Worm (Caenorhabditis elegans) whole organism, mixed stage, embryonic: ENCODE data around the gene C37C3.11.

ENCODE experiments used
- nhr-12 ChIP-seq: fragments of 150-350 bp; optimal IDR thresholded peaks from 2 replicates; lab custom pipeline; 2014; ENCODE audit warnings: missing biosample characterization, missing genetic modification characterization
- nhr-76 ChIP-seq: sonication (generic microtip); optimal IDR thresholded peaks from 2 replicates; lab custom pipeline; 2017; ENCODE audit warnings: missing biosample characterization, missing genetic modification characterization

- no peak for TF ChIP-seq nhr-12 (tag; lab: Kevin White, UChicago)
- TF ChIP-seq nhr-76 (tag; lab: Kevin White, UChicago), result no peak
Observed at ce11 chrV:7819585-7819984, 45.0 kb downstream of the C37C3.11 start.
